Fruit fly (Drosophila melanogaster) whole organism, adult: Measurements from ENCODE around the gene tey.

ENCODE experiments used
- CG11617 ChIP-seq: fragments of 200-800 bp; sonication (Bioruptor generic); optimal IDR thresholded peaks from 2 replicates; lab custom pipeline; 2017; ENCODE audit warnings: mild to moderate bottlenecking, missing biosample characterization, missing genetic modification reagents, missing genetic modification characterization
- CG12768 ChIP-seq: fragments of 200-800 bp; sonication (Bioruptor generic); optimal IDR thresholded peaks from 2 replicates; lab custom pipeline; 2017; ENCODE audit warnings: missing biosample characterization, missing genetic modification characterization, mild to moderate bottlenecking, moderate library complexity, missing genetic modification reagents
- CG14711 ChIP-seq: fragments of 200-800 bp; sonication (Bioruptor generic); optimal IDR thresholded peaks from 2 replicates; lab custom pipeline; 2018; ENCODE audit warnings: missing biosample characterization, mild to moderate bottlenecking, missing genetic modification characterization, moderate library complexity
- CG1620 ChIP-seq: fragments of 200-800 bp; sonication (Bioruptor generic); optimal IDR thresholded peaks from 2 replicates; lab custom pipeline; 2016; ENCODE audit warnings: missing biosample characterization, missing genetic modification characterization
- CG33017 ChIP-seq: fragments of 200-800 bp; sonication (Bioruptor generic); optimal IDR thresholded peaks from 2 replicates; lab custom pipeline; 2018; ENCODE audit warnings: missing biosample characterization, mild to moderate bottlenecking, missing genetic modification characterization, moderate library complexity
- CG5204 ChIP-seq: fragments of 200-800 bp; sonication (Bioruptor generic); optimal IDR thresholded peaks from 2 replicates; lab custom pipeline; 2016; ENCODE audit warnings: missing biosample characterization, missing genetic modification characterization
- CG7045 ChIP-seq: fragments of 200-800 bp; sonication (Bioruptor generic); optimal IDR thresholded peaks from 2 replicates; lab custom pipeline; 2017; ENCODE audit warnings: missing biosample characterization, mild to moderate bottlenecking, missing genetic modification characterization
- CG7101 ChIP-seq: fragments of 200-800 bp; sonication (Bioruptor generic); optimal IDR thresholded peaks from 2 replicates; lab custom pipeline; 2018; ENCODE audit warnings: missing biosample characterization, mild to moderate bottlenecking, missing genetic modification characterization, moderate library complexity
- Clk ChIP-seq: fragments of 200-800 bp; sonication (Bioruptor generic); optimal IDR thresholded peaks from 2 replicates; lab custom pipeline; 2017; ENCODE audit warnings: missing biosample characterization, missing genetic modification characterization
- Crg-1 ChIP-seq: fragments of 200-800 bp; sonication (Bioruptor generic); optimal IDR thresholded peaks from 2 replicates; lab custom pipeline; 2016; ENCODE audit warnings: missing biosample characterization, missing genetic modification characterization
- Hr96 ChIP-seq: fragments of 200-800 bp; sonication (Bioruptor generic); optimal IDR thresholded peaks from 2 replicates; lab custom pipeline; 2016; ENCODE audit warnings: missing biosample characterization, missing genetic modification characterization
- Mnt ChIP-seq: fragments of 200-800 bp; sonication (Bioruptor generic); optimal IDR thresholded peaks from 2 replicates; lab custom pipeline; 2016; ENCODE audit warnings: missing biosample characterization, mild to moderate bottlenecking, missing genetic modification characterization
- bab1 ChIP-seq: fragments of 200-800 bp; sonication (Bioruptor generic); optimal IDR thresholded peaks from 3 replicates; lab custom pipeline; 2019; ENCODE audit warnings: missing biosample characterization, mild to moderate bottlenecking, missing genetic modification characterization, moderate library complexity
- cic ChIP-seq: fragments of 200-800 bp; sonication (Bioruptor generic); optimal IDR thresholded peaks from 2 replicates; lab custom pipeline; 2017; ENCODE audit warnings: missing biosample characterization, mild to moderate bottlenecking, missing genetic modification characterization, moderate library complexity
- cnc ChIP-seq, 2 experiments: fragments of >200 bp; optimal IDR thresholded peaks; 2 replicates each; lab custom pipeline; 2017
- kay ChIP-seq: fragments of 200-800 bp; sonication (Bioruptor generic); peaks from one replicate; lab custom pipeline; 2016; ENCODE audit warnings: missing biosample characterization, missing genetic modification characterization, borderline replicate concordance
- ovo ChIP-seq: fragments of 200-800 bp; sonication (Bioruptor generic); optimal IDR thresholded peaks from 2 replicates; lab custom pipeline; 2016; ENCODE audit warnings: missing biosample characterization, missing genetic modification characterization
- pad ChIP-seq: fragments of 200-800 bp; sonication (Bioruptor generic); optimal IDR thresholded peaks from 3 replicates; lab custom pipeline; 2017; ENCODE audit warnings: missing biosample characterization, missing genetic modification characterization, mild to moderate bottlenecking, moderate library complexity, missing genetic modification reagents
- tj ChIP-seq: fragments of 200-800 bp; sonication (Bioruptor generic); optimal IDR thresholded peaks from 3 replicates; lab custom pipeline; 2017; ENCODE audit warnings: missing biosample characterization, mild to moderate bottlenecking, missing genetic modification characterization, moderate library complexity
- toe ChIP-seq: fragments of 200-800 bp; sonication (Bioruptor generic); optimal IDR thresholded peaks from 2 replicates; lab custom pipeline; 2016; ENCODE audit warnings: missing biosample characterization, missing genetic modification characterization

The tey gene

DNA sequence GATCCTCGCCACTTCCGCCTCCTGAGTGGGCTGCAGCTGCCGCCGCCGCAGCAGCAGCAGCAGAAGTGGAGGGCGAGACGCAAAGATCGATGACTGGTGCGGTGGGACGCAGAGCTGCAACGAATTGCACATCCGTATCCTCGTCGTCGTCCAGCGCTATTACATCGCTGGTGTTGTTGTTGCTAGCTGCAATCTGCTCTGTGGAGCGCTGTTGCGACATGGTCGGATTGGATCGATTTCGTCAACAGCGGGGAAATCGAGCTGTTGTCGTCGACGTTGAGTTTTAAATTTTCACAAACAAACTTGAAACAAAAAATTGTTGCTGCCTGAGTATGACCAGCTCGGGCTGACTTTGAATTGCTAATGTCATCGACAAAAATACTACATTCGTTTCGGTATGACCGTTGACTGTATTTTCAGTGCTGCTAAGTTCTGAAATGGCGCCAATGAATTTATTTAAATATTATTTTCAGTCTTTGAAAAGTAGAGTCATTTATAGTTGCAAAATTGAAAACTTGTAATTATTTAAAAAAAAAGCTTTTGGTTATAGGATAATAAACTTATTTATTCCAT is 21.4 kb downstream of the tey start, which contains the start of gene Rnf146:
Gene Rnf146, minus strand, starts transcription at position 369 of the 573 bp plus-strand sequence.
- TF ChIP-seq CG7101 (tag; lab: Kevin White, UChicago) (peak; percentile 34), pad (peak; percentile 25), CG7045 (GFP tag; lab: Kevin White, UChicago) (no peak), Crg-1 (GFP tag; lab: Kevin White, UChicago) (no peak), Clk (GFP tag; lab: Kevin White, UChicago) (no peak), Mnt (GFP tag; lab: Kevin White, UChicago) (no peak), cnc (optimal IDR thresholded peaks at IDR 0.05; lab: Kevin White, UChicago) (no peak), CG14711 (tag; lab: Kevin White, UChicago) (no peak), bab1 (GFP tag; lab: Kevin White, UChicago) (peak; percentile 63), ovo (GFP tag; lab: Kevin White, UChicago) (no peak), kay (no peak), CG33017 (tag; lab: Kevin White, UChicago) (peak; percentile 14)

DNA sequence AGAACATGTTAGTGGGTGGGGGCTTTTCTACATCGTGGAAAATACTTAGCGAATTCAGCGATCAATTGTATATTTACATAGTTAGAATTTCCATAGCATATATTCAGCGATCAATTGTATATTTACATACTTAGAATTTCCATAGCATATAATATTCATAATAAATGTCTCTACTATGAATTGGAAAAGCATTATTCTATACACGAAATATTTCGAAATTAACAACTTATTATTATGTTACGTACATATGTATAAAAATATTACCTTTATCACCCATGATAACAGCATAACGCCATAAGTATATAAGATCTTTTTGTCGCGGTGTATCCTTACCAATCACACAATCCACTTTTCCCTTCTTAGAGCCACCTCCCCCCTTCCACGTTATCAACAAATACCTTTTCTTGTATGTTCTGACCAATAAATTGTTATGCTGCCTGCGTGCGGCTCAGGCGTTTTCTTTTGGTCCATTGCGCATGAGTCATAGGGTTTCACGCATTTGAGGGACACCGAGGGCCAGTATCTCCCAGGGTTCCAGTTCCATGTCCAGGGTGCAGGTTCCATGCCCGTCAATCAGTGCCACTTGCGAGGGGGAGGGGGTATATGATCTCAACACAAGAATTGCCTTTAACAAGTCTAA is 27.0 kb downstream of the tey start:
- TF ChIP-seq CG5204, result no peak

DNA sequence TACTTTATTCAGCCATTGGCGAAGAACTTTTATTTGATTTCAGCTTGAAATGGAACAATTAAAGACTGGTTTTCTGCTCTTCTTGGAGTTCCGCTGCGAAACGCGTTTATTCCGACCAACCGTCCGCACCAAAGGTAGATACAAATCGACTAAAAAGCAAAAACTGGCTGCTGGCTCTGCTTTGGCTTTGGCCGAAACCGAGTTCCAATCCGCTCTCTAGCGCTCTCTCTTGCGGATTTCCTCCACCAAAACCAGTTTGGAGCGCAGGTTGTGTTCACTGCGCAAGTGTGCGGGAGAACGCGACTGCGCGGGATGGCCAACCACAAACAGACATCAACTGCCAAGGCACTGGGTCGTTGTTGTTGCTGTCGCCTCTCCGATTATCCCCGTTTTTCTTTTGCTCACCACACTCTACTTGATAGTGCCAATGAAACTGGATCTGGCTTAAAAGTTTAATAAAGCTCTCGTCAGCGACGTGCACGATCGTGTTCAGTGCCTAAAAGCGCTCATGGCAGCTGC is 28.4 kb downstream of the tey start, which contains the start of gene wnd:
Gene wnd, minus strand, starts transcription at position 306 of the 519 bp plus-strand sequence.
- peak; percentile 49 for TF ChIP-seq tj (GFP tag; lab: Kevin White, UChicago)
- no peak for TF ChIP-seq CG14711 (tag; lab: Kevin White, UChicago)

DNA sequence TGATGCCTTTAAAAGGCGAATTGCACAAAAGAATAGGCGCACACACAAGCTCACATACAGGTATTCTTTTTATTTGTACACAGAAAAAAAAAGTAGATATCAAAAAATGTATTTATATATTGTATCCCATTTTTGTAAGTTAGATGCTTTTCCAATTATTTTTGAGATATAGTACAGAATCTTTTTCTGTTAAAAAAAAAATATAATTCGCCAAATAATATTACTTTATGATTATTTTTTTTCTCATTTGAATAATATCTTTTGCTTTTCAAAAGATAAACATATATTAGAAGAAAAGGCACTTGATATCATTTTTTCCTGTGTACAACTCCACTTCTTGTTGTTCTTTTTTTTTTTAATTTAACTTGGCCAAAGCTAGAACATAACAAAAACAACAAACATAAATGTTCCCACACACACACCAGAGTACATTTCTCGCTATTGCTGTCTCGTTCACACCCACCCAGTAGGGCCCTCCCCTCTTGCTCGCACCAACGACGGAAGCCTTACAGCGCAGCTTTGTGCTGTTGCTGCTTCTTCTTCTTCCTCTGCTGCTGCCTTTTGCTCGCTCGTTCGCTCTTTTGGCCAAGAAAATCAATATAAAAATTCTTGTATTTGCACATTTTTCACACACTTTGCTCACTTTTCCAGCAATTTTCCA is 29.0 kb downstream of the tey start:
- TF ChIP-seq cnc (optimal IDR thresholded peaks at IDR 0.05; lab: Kevin White, UChicago), result no peak
- peak; percentile 29 for TF ChIP-seq pad
- TF ChIP-seq Clk (GFP tag; lab: Kevin White, UChicago), result no peak
- TF ChIP-seq Crg-1 (GFP tag; lab: Kevin White, UChicago), result no peak
- TF ChIP-seq ovo (GFP tag; lab: Kevin White, UChicago), result no peak
- TF ChIP-seq CG5204, result peak; percentile 13
- no peak for TF ChIP-seq toe (GFP tag; lab: Kevin White, UChicago)
- peak; percentile 87 for TF ChIP-seq bab1 (GFP tag; lab: Kevin White, UChicago)
- peak; percentile 75 for TF ChIP-seq CG7045 (GFP tag; lab: Kevin White, UChicago)
- peak; percentile 65 for TF ChIP-seq tj (GFP tag; lab: Kevin White, UChicago)
- no peak for TF ChIP-seq cic
- peak; percentile 71 for TF ChIP-seq CG33017 (tag; lab: Kevin White, UChicago)
- TF ChIP-seq kay, result peak; percentile 69
- TF ChIP-seq CG12768 (GFP tag; lab: Kevin White, UChicago), result peak; percentile 28
- TF ChIP-seq CG7101 (tag; lab: Kevin White, UChicago), result peak; percentile 84
- TF ChIP-seq CG14711 (tag; lab: Kevin White, UChicago), result peak; percentile 90
- peak; percentile 36 for TF ChIP-seq Hr96 (GFP tag; lab: Kevin White, UChicago)
- TF ChIP-seq CG11617 (GFP tag; lab: Kevin White, UChicago), result peak; percentile 41
- no peak for TF ChIP-seq CG1620 (GFP tag; lab: Kevin White, UChicago)
- TF ChIP-seq Mnt (GFP tag; lab: Kevin White, UChicago), result no peak

DNA sequence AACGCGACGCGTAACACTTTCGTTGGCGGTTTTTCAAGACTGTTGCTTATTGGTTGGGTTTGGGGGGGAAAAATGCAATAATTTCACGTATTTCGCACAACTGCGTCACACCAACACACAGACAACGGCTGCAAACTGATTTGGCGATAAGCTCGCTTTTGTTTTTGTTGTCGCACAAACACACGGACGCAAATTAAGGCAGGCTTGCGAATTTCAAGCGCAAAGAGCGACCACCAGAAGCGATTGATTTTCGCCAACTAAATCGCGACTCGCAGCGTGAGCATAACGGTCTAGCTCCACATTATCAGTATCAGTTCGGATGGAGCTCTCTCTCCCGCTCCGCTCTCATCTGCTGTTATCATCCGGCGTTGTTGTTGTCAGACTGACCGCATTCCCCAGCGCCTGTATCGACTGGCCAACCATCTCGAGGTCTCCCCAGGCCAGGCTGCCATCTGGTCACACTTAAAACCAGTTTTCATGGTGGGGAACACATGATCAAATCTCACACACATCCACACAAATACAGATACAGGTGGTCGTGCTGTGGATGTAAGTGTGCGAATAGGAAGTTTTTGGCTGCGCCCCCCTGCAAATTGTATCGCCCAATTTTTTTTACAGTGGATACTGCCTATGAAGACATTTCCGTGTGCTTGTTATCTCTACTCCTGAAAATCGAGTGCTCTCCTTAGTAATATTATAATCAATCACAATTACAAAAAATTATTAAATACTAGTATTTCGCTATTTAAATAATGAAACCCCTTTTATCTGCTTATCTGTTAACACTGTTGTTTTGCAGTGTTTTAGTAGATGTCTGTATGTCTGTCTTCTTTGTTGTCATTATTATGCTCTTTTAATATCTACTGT is 30.9 kb downstream of the tey start:
- TF ChIP-seq kay, result peak; percentile 79
- peak; percentile 70 for TF ChIP-seq CG14711 (tag; lab: Kevin White, UChicago)
- TF ChIP-seq bab1 (GFP tag; lab: Kevin White, UChicago), result peak; percentile 83
- TF ChIP-seq toe (GFP tag; lab: Kevin White, UChicago), result peak; percentile 58
- peak; percentile 65 for TF ChIP-seq CG7101 (tag; lab: Kevin White, UChicago)
- TF ChIP-seq Crg-1 (GFP tag; lab: Kevin White, UChicago), result peak; percentile 22
- peak; percentile 41 for TF ChIP-seq CG7045 (GFP tag; lab: Kevin White, UChicago)
- no peak for TF ChIP-seq cnc (optimal IDR thresholded peaks at IDR 0.05; lab: Kevin White, UChicago)
- peak; percentile 74 for TF ChIP-seq CG1620 (GFP tag; lab: Kevin White, UChicago)
- TF ChIP-seq Mnt (GFP tag; lab: Kevin White, UChicago), result peak; percentile 67
- peak; percentile 97 for TF ChIP-seq pad
- peak; percentile 91 for TF ChIP-seq tj (GFP tag; lab: Kevin White, UChicago)
- TF ChIP-seq ovo (GFP tag; lab: Kevin White, UChicago), result peak; percentile 84
- TF ChIP-seq CG11617 (GFP tag; lab: Kevin White, UChicago), result peak; percentile 60
- peak; percentile 35 for TF ChIP-seq CG33017 (tag; lab: Kevin White, UChicago)
- TF ChIP-seq CG5204, result peak; percentile 63
- no peak for TF ChIP-seq Clk (GFP tag; lab: Kevin White, UChicago)
- peak; percentile 90 for TF ChIP-seq cic
- peak; percentile 70 for TF ChIP-seq Hr96 (GFP tag; lab: Kevin White, UChicago)
- TF ChIP-seq CG12768 (GFP tag; lab: Kevin White, UChicago), result peak; percentile 43
